Worm (Caenorhabditis elegans) whole organism, young adult: ENCODE data around the gene nhr-134.

Experiments
- F49E8.2 ChIP-seq: sonication (generic microtip); optimal IDR thresholded peaks from 3 replicates; lab custom pipeline; 2017; ENCODE audit warnings: missing genetic modification characterization, mild to moderate bottlenecking, missing compliant biosample characterization, antibody characterized with exemption, moderate library complexity; ENCODE audit not compliant: insufficient read depth
- akir-1 ChIP-seq: fragments of 200-800 bp; sonication (Bioruptor generic); optimal IDR thresholded peaks from 2 replicates; lab custom pipeline; 2018; ENCODE audit warnings: mild to moderate bottlenecking, missing genetic modification characterization, moderate library complexity, missing compliant biosample characterization
- ama-1 ChIP-seq, 3 experiments: fragments of 150-350 bp in 1 of 3; sonication (generic microtip) in 2 of 3; optimal IDR thresholded peaks; 2 replicates each; lab custom pipeline; 2014 to 2018; ENCODE audit warnings: missing biosample characterization in 2 of 3, missing genetic modification characterization in 2 of 3, missing genetic modification reagents in 2 of 3
- cebp-2 ChIP-seq: fragments of 200-800 bp; sonication (Bioruptor generic); IDR thresholded peaks from 2 replicates; pipeline ENCODE4 v1.3.6; 2022; ENCODE audit warnings: missing genetic modification characterization, missing compliant biosample characterization
- lsy-27 ChIP-seq: sonication (generic microtip); optimal IDR thresholded peaks from 2 replicates; lab custom pipeline; 2017; ENCODE audit warnings: missing genetic modification characterization, mild to moderate bottlenecking, missing compliant biosample characterization, antibody characterized with exemption, missing genotype, borderline replicate concordance; ENCODE audit not compliant: insufficient read depth
- mcd-1 ChIP-seq: fragments of 200-800 bp; sonication (Bioruptor generic); IDR thresholded peaks from 2 replicates; pipeline ENCODE4 v1.3.6; 2022; ENCODE audit warnings: missing genetic modification reagents, missing genetic modification characterization, missing compliant biosample characterization
- nfyb-1 ChIP-seq: fragments of 200-800 bp; sonication (Bioruptor generic); IDR thresholded peaks from 2 replicates; pipeline ENCODE4 v1.3.6; 2022; ENCODE audit warnings: missing genetic modification reagents, missing genetic modification characterization, missing compliant biosample characterization
- snpc-4 ChIP-seq, 5 experiments: fragments of 150-350 bp in 1 of 5; sonication (generic microtip) in 4 of 5; optimal IDR thresholded peaks; 2 replicates each; lab custom pipeline; 2014 to 2018; ENCODE audit warnings: missing genetic modification characterization in 5 of 5, missing biosample characterization in 3 of 5, antibody characterized with exemption in 2 of 5, mild to moderate bottlenecking in 2 of 5, missing compliant biosample characterization in 2 of 5, missing genotype in 2 of 5, moderate library complexity in 2 of 5, missing genetic modification reagents in 1 of 5
- zim-3 ChIP-seq: sonication (generic microtip); optimal IDR thresholded peaks from 2 replicates; lab custom pipeline; 2017; ENCODE audit warnings: mild to moderate bottlenecking, missing genetic modification characterization, moderate library complexity, missing compliant biosample characterization

ce11 chrV:2215352-2215751 lies 15.7 kb upstream of the nhr-134 start, which contains the start of gene nstp-8:
- TF ChIP-seq lsy-27 (tag; lab: Kevin White, UChicago) (no peak), cebp-2 (GFP tag; lab: Robert Waterston, UW) (no peak), F49E8.2 (tag; lab: Kevin White, UChicago) (no peak), ama-1 (optimal IDR thresholded peaks at IDR 0.05; lab: Kevin White, UChicago) (no peak), ama-1 (GFP tag; optimal IDR thresholded peaks at IDR 0.05; lab: Kevin White, UChicago) (no peak), zim-3 (tag; lab: Kevin White, UChicago) (no peak), akir-1 (GFP tag; lab: Kevin White, UChicago) (no peak), mcd-1 (GFP tag; lab: Robert Waterston, UW) (no peak), nfyb-1 (GFP tag; lab: Robert Waterston, UW) (no peak), snpc-4 (GFP tag; optimal IDR thresholded peaks at IDR 0.05; lab: Kevin White, UChicago) (no peak), snpc-4 (tag; optimal IDR thresholded peaks at IDR 0.05; lab: Kevin White, UChicago) (no peak)
